Worm (Caenorhabditis elegans): ENCODE data around the gene mig-5.

- TF ChIP-seq R02D3.7 (tag; optimal IDR thresholded peaks at IDR 0.05) (no peak), fos-1 (tag; optimal IDR thresholded peaks at IDR 0.05) (no peak), lin-13 (GFP tag; optimal IDR thresholded peaks at IDR 0.05) (no peak), nhr-12 (tag; optimal IDR thresholded peaks at IDR 0.05) (no peak), ama-1 (optimal IDR thresholded peaks at IDR 0.05) (no peak), skn-1 (tag; optimal IDR thresholded peaks at IDR 0.05) (no peak)
These were observed 14.4 kb downstream of the mig-5 start, which contains the start of gene T05C12.11 for ce11 chrII:8170374-8170773.
